Worm (Caenorhabditis elegans) whole organism, L4/young adult: ENCODE results near the gene iars-1.
A peak's percentile ranks its signal among the peaks of the same experiment; 100 is the strongest.

Source experiments
- W03F9.2 ChIP-seq: fragments of 150-350 bp; optimal IDR thresholded peaks from 2 replicates; lab custom pipeline; 2014; ENCODE audit warnings: missing biosample characterization, missing genetic modification characterization
- dao-5 ChIP-seq: sonication (generic microtip); optimal IDR thresholded peaks from 2 replicates; lab custom pipeline; 2016; ENCODE audit warnings: missing genotype, missing genetic modification characterization, moderate library complexity, missing compliant biosample characterization
- him-1 ChIP-seq: sonication (generic microtip); optimal IDR thresholded peaks from 2 replicates; lab custom pipeline; 2016; ENCODE audit warnings: missing genotype, missing genetic modification reagents, missing genetic modification characterization, missing compliant biosample characterization

The iars-1 gene

ce11 chrIV:10352243-10352642, 16.2 kb upstream of the iars-1 start, which contains the start of gene Y43C5B.2:
Y43C5B.2 (minus strand) TSS chrIV:10352343.
- TF ChIP-seq dao-5 (tag; lab: Kevin White, UChicago) (no peak), him-1 (tag; lab: Kevin White, UChicago) (no peak), W03F9.2 (no peak)

- no peak for TF ChIP-seq him-1 (tag; lab: Kevin White, UChicago)
- TF ChIP-seq W03F9.2 = no peak
- no peak for TF ChIP-seq dao-5 (tag; lab: Kevin White, UChicago)
Measured at ce11 chrIV:10357072-10357471, 11.3 kb upstream of the iars-1 start, which contains the start of gene R11A8.1. R11A8.1 (minus strand) TSS chrIV:10357172.

ce11 chrIV:10357842-10358241, 10.6 kb upstream of the iars-1 start, which contains the start of gene gkow-1:
gkow-1 (plus strand) TSS chrIV:10358142.
- no peak for TF ChIP-seq him-1 (tag; lab: Kevin White, UChicago)
- no peak for TF ChIP-seq W03F9.2
- TF ChIP-seq dao-5 (tag; lab: Kevin White, UChicago) = no peak

- no peak for TF ChIP-seq him-1 (tag; lab: Kevin White, UChicago)
- TF ChIP-seq dao-5 (tag; lab: Kevin White, UChicago) = no peak
- no peak for TF ChIP-seq W03F9.2
Measured at ce11 chrIV:10360336-10360735, 8.1 kb upstream of the iars-1 start, which contains the start of gene ugt-59. ugt-59 (plus strand) TSS chrIV:10360636.

ce11 chrIV:10366018-10366417, 2.4 kb upstream of the iars-1 start, which contains the start of gene sir-2.1:
sir-2.1 (minus strand) TSS chrIV:10366229.
- TF ChIP-seq W03F9.2 (no peak), dao-5 (tag; lab: Kevin White, UChicago) (no peak), him-1 (tag; lab: Kevin White, UChicago) (no peak)

- TF ChIP-seq W03F9.2 (peak; percentile 44), dao-5 (tag; lab: Kevin White, UChicago) (no peak), him-1 (tag; lab: Kevin White, UChicago) (no peak)
Measured at ce11 chrIV:10367740-10368246, 608 bp upstream of the iars-1 start, which contains the start of gene pges-2. pges-2 (minus strand) TSS chrIV:10367790.

ce11 chrIV:10373772-10374288, 5.4 kb downstream of the iars-1 start, which contains the start of gene mpz-5:
mpz-5 (minus strand) TSS chrIV:10373822.
- TF ChIP-seq him-1 (tag; lab: Kevin White, UChicago) = no peak
- TF ChIP-seq W03F9.2 = peak; percentile 86

ce11 chrIV:10374601-10375000, 6.2 kb downstream of the iars-1 start, which contains the start of gene mask-1:
mask-1 (plus strand) TSS chrIV:10374901.
- TF ChIP-seq him-1 (tag; lab: Kevin White, UChicago) = no peak

ce11 chrIV:10380626-10381025, 12.2 kb downstream of the iars-1 start:
- TF ChIP-seq dao-5 (tag; lab: Kevin White, UChicago) = no peak

- TF ChIP-seq W03F9.2 (no peak), him-1 (tag; lab: Kevin White, UChicago) (no peak), dao-5 (tag; lab: Kevin White, UChicago) (no peak)
Measured at ce11 chrIV:10381035-10381434, 12.6 kb downstream of the iars-1 start.

- TF ChIP-seq dao-5 (tag; lab: Kevin White, UChicago) = no peak
Measured at ce11 chrIV:10382894-10383293, 14.5 kb downstream of the iars-1 start.

- no peak for TF ChIP-seq him-1 (tag; lab: Kevin White, UChicago)
- no peak for TF ChIP-seq dao-5 (tag; lab: Kevin White, UChicago)
- no peak for TF ChIP-seq W03F9.2
Measured at ce11 chrIV:10387113-10387512, 18.7 kb downstream of the iars-1 start, which contains the start of gene nfu-1. nfu-1 (plus strand) TSS chrIV:10387413.

- TF ChIP-seq W03F9.2 (no peak), dao-5 (tag; lab: Kevin White, UChicago) (no peak), him-1 (tag; lab: Kevin White, UChicago) (no peak)
Measured at ce11 chrIV:10388263-10388662, 19.9 kb downstream of the iars-1 start, which contains the start of gene R10H10.3. R10H10.3 (plus strand) TSS chrIV:10388505.

ce11 chrIV:10391827-10392226, 23.4 kb downstream of the iars-1 start, which contains the start of gene spe-26:
spe-26 (minus strand) TSS chrIV:10391927.
- TF ChIP-seq W03F9.2 (no peak), him-1 (tag; lab: Kevin White, UChicago) (no peak), dao-5 (tag; lab: Kevin White, UChicago) (no peak)

ce11 chrIV:10394858-10395257, 26.5 kb downstream of the iars-1 start, which contains the start of gene R10H10.4:
R10H10.4 (minus strand) TSS chrIV:10394958.
- TF ChIP-seq dao-5 (tag; lab: Kevin White, UChicago) (no peak), him-1 (tag; lab: Kevin White, UChicago) (no peak), W03F9.2 (no peak)
